Fruit fly (Drosophila melanogaster): ENCODE measurements around the gene CG6236.

- TF ChIP-seq Sox15 (GFP tag; optimal IDR thresholded peaks at IDR 0.05) (no peak), OdsH (GFP tag; optimal IDR thresholded peaks at IDR 0.05) (no peak)
Observed at dm6 chr3R:15371833-15372232, 43.8 kb upstream of the CG6236 start, which contains the start of the genes Ccm3 and CG6136.
